Fruit fly (Drosophila melanogaster): ENCODE results near the gene AP-1sigma.

dm6 chr3R:23931095-23931728 lies 27.2 kb upstream of the AP-1sigma start, which contains the start of the genes Rpt2 and CG13599:
- TF ChIP-seq CG8159 (tag; optimal IDR thresholded peaks at IDR 0.05) (no peak), fd96Ca (GFP tag; IDR thresholded peaks at IDR 0.05) (no peak), Pif1B (GFP tag; optimal IDR thresholded peaks at IDR 0.05) (no peak), CG32121 (GFP tag; IDR thresholded peaks at IDR 0.05) (no peak), CG12605 (GFP tag; IDR thresholded peaks at IDR 0.05) (no peak), EcR (GFP tag; optimal IDR thresholded peaks at IDR 0.05) (peak; percentile 18), CG9948 (tag; optimal IDR thresholded peaks at IDR 0.05) (no peak), gl (tag; optimal IDR thresholded peaks at IDR 0.05) (no peak), CG8301 (tag; optimal IDR thresholded peaks at IDR 0.05) (no peak), CG10348 (GFP tag; IDR thresholded peaks at IDR 0.05) (no peak)
